Worm (Caenorhabditis elegans): ENCODE data around the gene apl-1.

apl-1 gene

DNA sequence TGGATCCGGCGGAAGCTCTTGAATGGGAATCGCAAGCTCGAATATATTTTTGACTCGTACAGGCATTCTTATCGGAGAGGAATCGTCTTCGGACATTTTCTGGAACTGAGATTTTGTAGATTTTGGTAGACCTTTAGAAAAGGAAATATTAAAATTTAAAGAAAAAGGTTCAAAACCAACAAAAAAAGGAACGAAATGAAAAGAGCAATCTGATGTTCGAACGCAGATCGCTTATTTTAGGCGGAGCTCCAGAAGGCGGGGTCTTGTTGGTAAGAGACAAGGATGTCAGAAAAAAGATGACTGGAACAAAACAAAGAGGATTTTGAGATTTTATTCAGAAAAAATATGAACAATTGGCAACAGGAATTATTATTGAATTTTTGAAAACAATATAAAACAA lies 9.7 kb downstream of the apl-1 start, which contains the start of gene C42D8.9:
C42D8.9 (minus strand) TSS at position 101 of the 400 bp plus-strand sequence.
- TF ChIP-seq sea-2 (GFP tag; IDR thresholded peaks at IDR 0.05), result no peak

DNA sequence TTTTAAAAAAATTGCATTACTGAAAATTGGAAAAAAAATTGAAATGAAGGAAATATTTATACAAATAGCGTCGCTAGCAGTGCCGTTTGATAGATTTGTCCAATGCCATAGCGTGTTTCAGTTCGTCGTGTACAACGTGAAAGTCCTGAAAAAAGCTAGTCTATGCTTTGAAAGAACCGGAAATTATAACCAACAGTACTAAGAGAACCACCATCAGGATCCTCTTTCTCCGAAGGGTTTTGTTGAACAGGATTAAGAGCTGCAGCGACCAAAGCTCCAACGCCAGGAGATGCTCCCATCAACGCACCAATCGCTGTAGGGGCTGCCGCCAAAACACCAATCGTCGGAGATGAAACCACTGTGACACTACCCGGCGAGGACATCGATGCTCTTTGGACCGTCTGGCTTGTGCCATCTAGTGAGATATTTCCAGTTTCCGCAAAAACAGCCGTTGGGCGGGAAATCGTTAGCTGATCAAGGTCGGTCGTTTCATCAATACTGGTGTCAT lies 10.4 kb downstream of the apl-1 start:
- TF ChIP-seq mel-28 (tag; optimal IDR thresholded peaks at IDR 0.05; ENCODE audit: borderline replicate concordance) (peak; percentile 29), Y53G8AR.9 (GFP tag; conservative IDR thresholded peaks at IDR 0.05) (peak; percentile 95), dpl-1 (GFP tag; optimal IDR thresholded peaks at IDR 0.05) (no peak), ceh-40 (GFP tag; IDR thresholded peaks at IDR 0.05) (no peak), attf-3 (GFP tag; conservative IDR thresholded peaks at IDR 0.05) (no peak), dox-1 (GFP tag; IDR thresholded peaks at IDR 0.05) (peak; percentile 27; the same call in 1 of the 2 replicates), lsl-1 (GFP tag; optimal IDR thresholded peaks at IDR 0.05) (no peak), pha-4 (tag; optimal IDR thresholded peaks at IDR 0.05) (no peak), chd-7 (tag; optimal IDR thresholded peaks at IDR 0.05) (peak; percentile 45), D2030.7 (GFP tag; IDR thresholded peaks at IDR 0.05) (no peak), athp-1 (tag; optimal IDR thresholded peaks at IDR 0.05) (no peak), ztf-26 (tag; optimal IDR thresholded peaks at IDR 0.05) (peak; percentile 28), nfya-1 (tag; optimal IDR thresholded peaks at IDR 0.05; ENCODE audit: borderline replicate concordance, insufficient read depth) (no peak), zim-3 (tag; optimal IDR thresholded peaks at IDR 0.05) (peak; percentile 3), tlf-1 (GFP tag; optimal IDR thresholded peaks at IDR 0.05) (no peak), snpc-1.1 (tag; optimal IDR thresholded peaks at IDR 0.05; ENCODE audit: insufficient read depth) (no peak), nfyb-1 (GFP tag; IDR thresholded peaks at IDR 0.05) (peak; percentile 80; the same call in 1 of the 2 replicates), F37B4.10 (GFP tag; IDR thresholded peaks at IDR 0.05) (0 out of 2 replicates have a peak, but pooled peaks have one; percentile 73), nhr-27 (tag; optimal IDR thresholded peaks at IDR 0.05) (no peak), ets-4 (GFP tag; optimal IDR thresholded peaks at IDR 0.05) (peak; percentile 83), let-607 (tag; optimal IDR thresholded peaks at IDR 0.05) (peak in 1 of 2 experiments; percentile 49), mxl-1 (tag; optimal IDR thresholded peaks at IDR 0.05) (no peak), nhr-179 (tag; optimal IDR thresholded peaks at IDR 0.05) (no peak), nhr-80 (tag; optimal IDR thresholded peaks at IDR 0.05) (peak; percentile 41), lin-54 (GFP tag; optimal IDR thresholded peaks at IDR 0.05) (peak; percentile 21), C17E4.6 (GFP tag; IDR thresholded peaks at IDR 0.05) (no peak), tbx-9 (tag; optimal IDR thresholded peaks at IDR 0.05; ENCODE audit: borderline replicate concordance) (no peak), madf-6 (GFP tag; IDR thresholded peaks at IDR 0.05) (peak; percentile 19; the same call in 1 of the 2 replicates), attf-6 (GFP tag; IDR thresholded peaks at IDR 0.05) (no peak), T07F8.4 (tag; optimal IDR thresholded peaks at IDR 0.05) (no peak), ceh-100 (GFP tag; IDR thresholded peaks at IDR 0.05) (peak; percentile 37; the same call in 1 of the 2 replicates), him-1 (tag; optimal IDR thresholded peaks at IDR 0.05) (no peak), egrh-3 (GFP tag; IDR thresholded peaks at IDR 0.05) (no peak), snpc-4 (GFP tag; optimal IDR thresholded peaks at IDR 0.05) (no peak), snpc-4 (tag; optimal IDR thresholded peaks at IDR 0.05) (no peak), F57A8.1 (GFP tag; optimal IDR thresholded peaks at IDR 0.05) (no peak), madf-10 (tag; optimal IDR thresholded peaks at IDR 0.05) (peak; percentile 30), F52B5.7 (tag; optimal IDR thresholded peaks at IDR 0.05) (no peak), lin-26 (GFP tag; IDR thresholded peaks at IDR 0.05) (no peak), xnd-1 (tag; optimal IDR thresholded peaks at IDR 0.05) (no peak), zfh-2 (GFP tag; conservative IDR thresholded peaks at IDR 0.05) (peak; percentile 68), ceh-79 (tag; optimal IDR thresholded peaks at IDR 0.05) (peak; percentile 13), aptf-2 (GFP tag; conservative IDR thresholded peaks at IDR 0.05) (no peak), B0019.2 (GFP tag; conservative IDR thresholded peaks at IDR 0.05) (0 out of 2 replicates have a peak, but pooled peaks have one; percentile 13), mcd-1 (GFP tag; IDR thresholded peaks at IDR 0.05) (peak; percentile 62), dpff-1 (tag; optimal IDR thresholded peaks at IDR 0.05) (no peak)

Data from whole organism, young adult.